Worm (Caenorhabditis elegans) whole organism, late embryonic: ENCODE data around the gene nex-3.

ENCODE experiments used
- dmd-4 ChIP-seq: sonication (generic microtip); optimal IDR thresholded peaks from 2 replicates; lab custom pipeline; 2016; ENCODE audit warnings: borderline replicate concordance, missing genetic modification characterization, missing compliant biosample characterization
- fax-1 ChIP-seq: sonication (generic microtip); optimal IDR thresholded peaks from 2 replicates; lab custom pipeline; 2016; ENCODE audit warnings: missing genotype, missing genetic modification characterization, missing compliant biosample characterization
- fkh-10 ChIP-seq: fragments of 150-350 bp; optimal IDR thresholded peaks from 2 replicates; lab custom pipeline; 2014; ENCODE audit warnings: missing biosample characterization, missing genetic modification reagents, missing genetic modification characterization
- hlh-30 ChIP-seq: sonication (generic microtip); optimal IDR thresholded peaks from 2 replicates; lab custom pipeline; 2017; ENCODE audit warnings: antibody characterized with exemption, missing genetic modification characterization, missing compliant biosample characterization; ENCODE audit not compliant: insufficient read depth
- zip-5 ChIP-seq: sonication (generic microtip); optimal IDR thresholded peaks from 2 replicates; lab custom pipeline; 2016; ENCODE audit warnings: missing genetic modification characterization, missing compliant biosample characterization

DNA sequence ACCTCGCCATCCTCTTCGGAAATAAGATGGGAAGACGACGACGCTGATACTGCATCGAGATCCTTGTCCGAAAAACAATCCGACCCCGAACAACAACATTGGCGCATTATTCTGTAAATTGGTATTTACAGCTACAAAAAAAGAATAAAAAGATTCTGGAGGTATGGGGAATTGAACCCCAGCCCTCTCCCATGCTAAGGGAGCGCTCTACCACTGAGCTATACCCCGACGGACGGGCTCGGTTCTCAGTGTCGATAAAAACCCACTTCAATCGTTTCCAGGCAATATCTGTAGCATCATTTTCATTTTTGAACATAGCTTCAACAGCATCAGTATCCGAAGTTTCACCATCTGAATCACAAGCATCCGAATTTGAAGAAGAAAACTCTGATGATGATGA lies 13.1 kb upstream of the nex-3 start:
- TF ChIP-seq zip-5 (no peak), dmd-4 (tag; lab: Kevin White, UChicago) (no peak), fax-1 (no peak), hlh-30 (tag; lab: Kevin White, UChicago) (no peak), fkh-10 (no peak)
